Worm (Caenorhabditis elegans) whole organism, L1 larva: ENCODE measurements around the gene Y43F8B.22.

Experiments used
- alr-1 ChIP-seq: fragments of 200-800 bp; sonication (Bioruptor generic); optimal IDR thresholded peaks from 2 replicates; lab custom pipeline; 2018; ENCODE audit warnings: borderline replicate concordance, mild to moderate bottlenecking, missing genetic modification characterization, missing compliant biosample characterization
- blmp-1 ChIP-seq: fragments of 150-350 bp; optimal IDR thresholded peaks from 2 replicates; lab custom pipeline; 2014; ENCODE audit warnings: missing biosample characterization, missing genetic modification characterization
- ceh-82 ChIP-seq, 3 experiments: fragments of 150-350 bp in 1 of 3; sonication (generic microtip) in 2 of 3; optimal IDR thresholded peaks; 2 replicates each; lab custom pipeline; 2014 to 2017; ENCODE audit warnings: missing biosample characterization in 3 of 3, missing genetic modification characterization in 3 of 3
- ceh-88 ChIP-seq: fragments of 200-800 bp; sonication (Bioruptor generic); IDR thresholded peaks from 2 replicates; pipeline ENCODE4 v1.3.6; 2022; ENCODE audit warnings: missing genetic modification characterization, missing compliant biosample characterization
- efl-1 ChIP-seq, 4 experiments: fragments of 150-350 bp; optimal IDR thresholded peaks in 3 of 4; peaks in 1 of 4; 1 replicate in 1 of 4; 2 replicates in 3 of 4; lab custom pipeline; 2014; ENCODE audit warnings: missing biosample characterization in 2 of 4, missing genetic modification characterization in 2 of 4, missing genetic modification reagents in 2 of 4
- elt-2 ChIP-seq: sonication (generic microtip); optimal IDR thresholded peaks from 2 replicates; lab custom pipeline; 2016; ENCODE audit warnings: missing genetic modification characterization, mild to moderate bottlenecking, inconsistent platforms, missing compliant biosample characterization, missing genetic modification reagents
- elt-3 ChIP-seq, 6 experiments: fragments of 150-350 bp in 1 of 6; sonication (generic microtip); optimal IDR thresholded peaks; 2 replicates each; lab custom pipeline; 2017 to 2018; ENCODE audit warnings: missing biosample characterization in 6 of 6, missing genetic modification characterization in 6 of 6, inconsistent platforms in 1 of 6
- ets-5 ChIP-seq: fragments of 200-800 bp; sonication (Bioruptor generic); IDR thresholded peaks from 2 replicates; pipeline ENCODE4 v1.3.6; 2022; ENCODE audit warnings: missing genetic modification characterization, missing compliant biosample characterization
- grh-1 ChIP-seq: fragments of 200-800 bp; sonication (Bioruptor generic); IDR thresholded peaks from 2 replicates; pipeline ENCODE4 v1.3.6; 2022; ENCODE audit warnings: missing genetic modification reagents, missing genetic modification characterization, missing compliant biosample characterization
- hlh-17 ChIP-seq: fragments of 200-800 bp; sonication (Bioruptor generic); optimal IDR thresholded peaks from 2 replicates; lab custom pipeline; 2018; ENCODE audit warnings: missing genetic modification characterization, mild to moderate bottlenecking, missing compliant biosample characterization, moderate library complexity, borderline replicate concordance
- hpl-2 ChIP-seq: fragments of 150-350 bp; optimal IDR thresholded peaks from 2 replicates; lab custom pipeline; 2014; ENCODE audit warnings: missing biosample characterization, missing genetic modification reagents, missing genetic modification characterization
- lin-35 ChIP-seq, 2 experiments: fragments of 150-350 bp; optimal IDR thresholded peaks; 2 replicates each; lab custom pipeline; 2014; ENCODE audit warnings: missing biosample characterization in 2 of 2, missing genetic modification characterization in 2 of 2, missing genetic modification reagents in 2 of 2
- lir-3 ChIP-seq: sonication (generic microtip); optimal IDR thresholded peaks from 2 replicates; lab custom pipeline; 2016; ENCODE audit warnings: mild to moderate bottlenecking, missing genetic modification characterization, moderate library complexity, missing compliant biosample characterization; ENCODE audit not compliant: poor library complexity
- mab-9 ChIP-seq: fragments of 200-800 bp; sonication (Bioruptor generic); IDR thresholded peaks from 2 replicates; pipeline ENCODE4 v1.3.6; 2022; ENCODE audit warnings: missing genetic modification reagents, missing genetic modification characterization, missing compliant biosample characterization
- mdl-1 ChIP-seq, 2 experiments: fragments of 150-350 bp; optimal IDR thresholded peaks; 2 replicates each; lab custom pipeline; 2014 to 2017; ENCODE audit warnings: missing biosample characterization in 2 of 2, missing genetic modification characterization in 2 of 2, inconsistent platforms in 1 of 2
- mef-2 ChIP-seq: fragments of 150-350 bp; optimal IDR thresholded peaks from 2 replicates; lab custom pipeline; 2014; ENCODE audit warnings: missing biosample characterization, missing genetic modification characterization
- nhr-19 ChIP-seq: fragments of 200-800 bp; sonication (Bioruptor generic); conservative IDR thresholded peaks from 2 replicates; pipeline ENCODE4 v1.3.6; 2022; ENCODE audit warnings: missing genetic modification characterization, missing compliant biosample characterization
- nhr-20 ChIP-seq: sonication (generic microtip); optimal IDR thresholded peaks from 2 replicates; lab custom pipeline; 2016; ENCODE audit warnings: mild to moderate bottlenecking, missing genetic modification characterization, missing compliant biosample characterization
- nhr-71 ChIP-seq: sonication (generic microtip); optimal IDR thresholded peaks from 2 replicates; lab custom pipeline; 2016; ENCODE audit warnings: mild to moderate bottlenecking, missing genetic modification characterization, moderate library complexity, missing compliant biosample characterization
- nhr-84 ChIP-seq: sonication (generic microtip); optimal IDR thresholded peaks from 2 replicates; lab custom pipeline; 2017; ENCODE audit warnings: missing biosample characterization, missing genetic modification characterization
- nhr-85 ChIP-seq: sonication (generic microtip); peaks from one replicate; lab custom pipeline; 2016; ENCODE audit warnings: missing genetic modification characterization, inconsistent platforms, missing compliant biosample characterization
- nhr-90 ChIP-seq: sonication (generic microtip); optimal IDR thresholded peaks from 2 replicates; lab custom pipeline; 2016; ENCODE audit warnings: mild to moderate bottlenecking, missing genetic modification characterization, missing compliant biosample characterization; ENCODE audit not compliant: poor library complexity
- snpc-4 ChIP-seq: fragments of 150-350 bp; optimal IDR thresholded peaks from 2 replicates; lab custom pipeline; 2014; ENCODE audit warnings: missing biosample characterization, missing genetic modification characterization
- snu-23 ChIP-seq: sonication (generic microtip); optimal IDR thresholded peaks from 2 replicates; lab custom pipeline; 2016; ENCODE audit warnings: missing genetic modification characterization, missing compliant biosample characterization
- swsn-7 ChIP-seq: sonication (generic microtip); optimal IDR thresholded peaks from 2 replicates; lab custom pipeline; 2016; ENCODE audit warnings: missing genetic modification characterization, missing compliant biosample characterization
- unc-130 ChIP-seq: fragments of 150-350 bp; optimal IDR thresholded peaks from 2 replicates; lab custom pipeline; 2017; ENCODE audit warnings: missing biosample characterization, missing genetic modification characterization, inconsistent platforms
- vab-15 ChIP-seq: sonication (generic microtip); optimal IDR thresholded peaks from 2 replicates; lab custom pipeline; 2017; ENCODE audit warnings: missing genotype, mild to moderate bottlenecking, missing genetic modification characterization, missing compliant biosample characterization
- zip-4 ChIP-seq: fragments of 200-800 bp; sonication (Bioruptor generic); optimal IDR thresholded peaks from 2 replicates; lab custom pipeline; 2018; ENCODE audit warnings: mild to moderate bottlenecking, missing genetic modification characterization, moderate library complexity, missing compliant biosample characterization
- ztf-11 ChIP-seq, 2 experiments: sonication (generic microtip); optimal IDR thresholded peaks; 2 replicates each; lab custom pipeline; 2016 to 2017; ENCODE audit warnings: missing genetic modification characterization in 2 of 2, missing biosample characterization in 1 of 2, missing compliant biosample characterization in 1 of 2

Gene Y43F8B.22

DNA sequence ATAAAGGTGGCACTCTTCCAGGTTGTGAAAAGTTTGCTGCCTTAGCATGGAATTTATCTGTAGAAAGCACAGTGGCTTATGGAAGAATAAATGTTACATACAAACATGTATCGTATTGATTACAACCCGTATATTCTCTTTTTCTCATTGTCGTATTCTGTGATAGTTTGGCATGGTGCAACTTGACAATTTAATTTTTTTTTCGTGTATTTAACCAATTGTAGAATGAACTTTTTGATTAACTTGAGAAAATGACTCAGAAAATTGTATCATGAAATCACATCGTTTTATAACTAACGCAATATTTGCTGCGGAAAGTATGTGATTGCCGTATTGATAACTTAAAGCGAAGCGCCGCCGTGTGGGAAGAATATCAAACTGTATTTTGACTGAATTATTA, 25.5 kb upstream of the Y43F8B.22 start, which contains the start of gene Y43F8B.24:
Y43F8B.24 (plus strand) TSS at position 301 of the 400 bp plus-strand sequence.
- TF ChIP-seq efl-1 (optimal IDR thresholded peaks at IDR 0.05; lab: Kevin White, UChicago) (no peak), efl-1 (GFP tag; optimal IDR thresholded peaks at IDR 0.05 in 1 of 2; lab: Kevin White, UChicago) (peak in 1 of 2 experiments; percentile 52), nhr-85 (no peak), ceh-88 (GFP tag; lab: Robert Waterston, UW) (no peak), lin-35 (GFP tag; optimal IDR thresholded peaks at IDR 0.05; lab: Kevin White, UChicago) (no peak)

DNA sequence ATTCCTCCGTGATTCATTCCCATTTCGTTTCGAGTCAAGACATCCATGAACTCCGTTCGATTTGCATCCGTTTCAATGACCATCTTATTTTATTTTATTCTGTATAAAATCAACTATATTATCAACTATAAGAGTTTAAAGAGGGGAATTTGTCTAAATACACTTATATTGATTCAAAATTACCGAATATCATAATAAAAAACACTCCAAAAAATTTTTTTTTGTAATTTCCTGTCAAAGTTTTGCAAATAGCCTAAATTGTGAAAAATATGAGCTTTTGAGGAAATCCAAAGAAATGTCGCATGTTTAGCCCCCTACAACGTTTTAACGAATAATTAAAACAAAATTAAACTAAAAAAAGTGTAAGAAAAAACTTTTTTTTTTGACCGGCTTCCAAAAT, 20.6 kb upstream of the Y43F8B.22 start, which contains the start of gene Y43F8B.15:
Y43F8B.15 (minus strand) TSS at position 101 of the 400 bp plus-strand sequence.
- TF ChIP-seq nhr-85 = no peak
- TF ChIP-seq nhr-20 = no peak
- no peak for TF ChIP-seq swsn-7 (tag; lab: Kevin White, UChicago)
- no peak for TF ChIP-seq unc-130 (tag; lab: Kevin White, UChicago)
- no peak for TF ChIP-seq ceh-88 (GFP tag; lab: Robert Waterston, UW)
- no peak for TF ChIP-seq nhr-84 (tag; lab: Kevin White, UChicago)
- TF ChIP-seq alr-1 (tag; lab: Kevin White, UChicago) = no peak
- no peak for TF ChIP-seq grh-1 (GFP tag; lab: Robert Waterston, UW)
- TF ChIP-seq blmp-1 (tag; lab: Kevin White, UChicago) = no peak
- no peak for TF ChIP-seq lin-35 (GFP tag; optimal IDR thresholded peaks at IDR 0.05; lab: Kevin White, UChicago)
- TF ChIP-seq mab-9 = no peak
- no peak for TF ChIP-seq nhr-71 (tag; lab: Kevin White, UChicago)
- TF ChIP-seq ets-5 (GFP tag; lab: Robert Waterston, UW) = no peak
- TF ChIP-seq mdl-1 (tag; optimal IDR thresholded peaks at IDR 0.05; lab: Kevin White, UChicago) = no peak
- TF ChIP-seq mef-2 (tag; lab: Kevin White, UChicago) = no peak
- no peak for TF ChIP-seq nhr-19 (GFP tag; lab: Robert Waterston, UW)
- no peak for TF ChIP-seq ztf-11 (tag; optimal IDR thresholded peaks at IDR 0.05; lab: Kevin White, UChicago)
- no peak for TF ChIP-seq hpl-2
- no peak for TF ChIP-seq nhr-90 (tag; lab: Kevin White, UChicago)
- TF ChIP-seq, all 84 proteins: peak for 0

DNA sequence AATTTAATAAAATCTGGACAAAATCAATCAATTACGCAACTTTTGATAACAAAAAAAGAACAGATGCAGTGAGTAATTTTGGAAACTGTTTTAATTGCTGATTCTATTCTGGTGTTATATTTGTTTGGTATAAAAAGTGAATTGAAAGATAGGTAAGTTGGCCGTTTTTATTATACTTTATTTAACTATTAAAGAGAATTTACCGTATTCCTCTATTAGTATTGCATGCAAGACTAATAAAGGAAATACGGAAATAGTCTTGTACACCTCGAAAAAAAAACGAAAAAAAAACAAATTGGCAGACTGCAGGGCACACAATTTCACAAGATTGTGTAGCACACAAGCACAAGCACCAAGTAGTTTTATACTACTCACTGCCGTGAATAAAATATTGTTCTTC, 20.0 kb upstream of the Y43F8B.22 start, which contains the start of gene Y43F8B.25:
Y43F8B.25 (plus strand) TSS at position 301 of the 400 bp plus-strand sequence.
- TF ChIP-seq ceh-82 (tag; optimal IDR thresholded peaks at IDR 0.05; lab: Kevin White, UChicago) = no peak

DNA sequence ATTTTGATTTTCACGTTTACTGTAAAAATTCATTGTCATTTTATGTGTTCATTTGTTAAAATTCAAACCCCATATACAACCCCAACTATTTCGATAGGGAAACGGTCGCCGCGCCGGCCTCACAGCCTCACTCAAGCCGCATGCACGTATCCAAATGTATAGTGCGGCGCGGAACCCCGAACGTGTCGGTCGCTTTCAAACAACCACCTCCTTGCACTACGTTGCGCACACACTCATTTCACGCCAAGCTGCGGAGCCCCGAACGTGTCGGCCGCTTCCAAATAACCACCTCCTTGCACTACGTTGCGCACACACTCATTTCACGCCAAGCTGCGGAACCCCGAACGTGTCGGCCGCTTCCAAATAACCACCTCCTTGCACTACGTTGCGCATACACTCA, 15.9 kb upstream of the Y43F8B.22 start:
- peak; percentile 48 for TF ChIP-seq snpc-4 (tag; lab: Kevin White, UChicago)

DNA sequence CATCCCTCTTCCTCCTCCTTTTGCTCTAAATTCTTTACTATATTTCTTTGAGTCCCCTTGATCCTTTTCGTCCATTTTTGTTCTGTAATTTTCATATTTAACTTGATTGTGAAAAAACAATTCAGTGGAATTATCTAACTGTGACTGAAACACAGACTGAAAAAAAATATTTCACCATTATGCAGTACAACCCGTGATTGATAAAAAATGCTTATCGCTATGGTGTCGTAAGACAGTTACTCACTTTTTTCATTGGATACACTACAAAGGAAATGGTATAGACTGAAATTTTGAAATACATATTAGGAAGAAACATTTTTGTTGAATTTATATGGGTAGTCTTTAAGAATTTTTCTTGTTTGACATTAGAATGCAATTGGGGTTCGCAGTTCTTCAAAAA, 15.1 kb upstream of the Y43F8B.22 start, which contains the start of gene Y43F8B.23:
Y43F8B.23 (minus strand) TSS at position 75 of the 400 bp plus-strand sequence.
- TF ChIP-seq elt-2 (tag; lab: Kevin White, UChicago) = peak; percentile 48
- peak in 1 of 2 experiments; percentile 7 for TF ChIP-seq lin-35 (GFP tag; optimal IDR thresholded peaks at IDR 0.05; lab: Kevin White, UChicago)
- no peak for TF ChIP-seq snu-23 (GFP tag; lab: Kevin White, UChicago)
- TF ChIP-seq vab-15 (tag; lab: Kevin White, UChicago) = no peak

DNA sequence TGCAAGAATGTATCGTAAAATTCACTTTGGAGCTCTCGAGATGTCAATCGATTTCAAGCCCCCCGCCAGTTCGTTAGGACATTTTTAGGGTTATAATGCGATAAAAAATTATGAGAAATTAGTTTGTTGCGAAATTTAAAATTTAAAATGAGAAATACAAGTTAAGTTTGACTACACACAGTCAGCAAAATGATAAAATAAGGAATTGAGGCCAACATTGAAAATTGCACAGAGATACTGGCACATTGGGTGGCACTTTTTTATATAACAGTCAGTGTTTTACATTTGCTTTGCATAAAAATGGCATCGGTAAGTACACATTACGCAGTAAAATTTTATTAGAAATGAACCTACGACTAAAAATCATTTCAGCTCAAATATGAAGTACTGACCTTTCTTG, 14.6 kb upstream of the Y43F8B.22 start, which contains the start of gene Y43F8B.12:
Y43F8B.12 (plus strand) TSS at position 301 of the 400 bp plus-strand sequence.
- TF ChIP-seq hlh-17 (GFP tag; lab: Kevin White, UChicago) (no peak), nhr-19 (GFP tag; lab: Robert Waterston, UW) (no peak), elt-3 (tag; optimal IDR thresholded peaks at IDR 0.05; lab: Kevin White, UChicago) (no peak), blmp-1 (tag; lab: Kevin White, UChicago) (no peak), lir-3 (tag; lab: Kevin White, UChicago) (no peak), nhr-71 (tag; lab: Kevin White, UChicago) (no peak), ets-5 (GFP tag; lab: Robert Waterston, UW) (no peak), zip-4 (GFP tag; lab: Kevin White, UChicago) (no peak)
